Worm (Caenorhabditis elegans): ENCODE results near the gene sru-6.
A peak's percentile ranks its signal among the peaks of the same experiment; 100 is the strongest.

sru-6 gene

ce11 chrIV:9459224-9459781 lies 31.1 kb upstream of the sru-6 start, which contains the start of gene copb-2:
Gene copb-2, plus strand, starts transcription at chrIV:9459731.
- peak; percentile 52 for TF ChIP-seq tbp1 (GFP tag; optimal IDR thresholded peaks at IDR 0.05)
- TF ChIP-seq lsl-1 (GFP tag; optimal IDR thresholded peaks at IDR 0.05): peak; percentile 37
- peak; percentile 16 for TF ChIP-seq nhr-80 (tag; optimal IDR thresholded peaks at IDR 0.05)
- peak; percentile 79 for TF ChIP-seq snpc-1.1 (tag; optimal IDR thresholded peaks at IDR 0.05; ENCODE audit: insufficient read depth)
- peak; percentile 63 for TF ChIP-seq attf-5 (GFP tag; optimal IDR thresholded peaks at IDR 0.05)
- no peak for TF ChIP-seq F23B12.7 (tag; optimal IDR thresholded peaks at IDR 0.05; ENCODE audit: insufficient read depth)
- TF ChIP-seq snpc-4 (GFP tag; optimal IDR thresholded peaks at IDR 0.05): peak; percentile 13
- TF ChIP-seq snpc-4 (tag; optimal IDR thresholded peaks at IDR 0.05): peak; percentile 70 to 80 (median 75)
- no peak for TF ChIP-seq sdz-38 (tag; optimal IDR thresholded peaks at IDR 0.05)
- peak in 1 of 3 experiments; percentile 52 for TF ChIP-seq lin-35 (GFP tag; optimal IDR thresholded peaks at IDR 0.05)
- no peak for TF ChIP-seq tbx-9 (tag; optimal IDR thresholded peaks at IDR 0.05; ENCODE audit: borderline replicate concordance)
- 0 out of 2 replicates have a peak, but pooled peaks have one; percentile 21 for TF ChIP-seq hmg-20 (GFP tag; IDR thresholded peaks at IDR 0.05)
- peak; percentile 59; the same call in 1 of the 2 replicates for TF ChIP-seq pbrm-1 (GFP tag; IDR thresholded peaks at IDR 0.05)
- TF ChIP-seq hmg-1.2 (GFP tag; IDR thresholded peaks at IDR 0.05): peak; percentile 89
- peak; percentile 10 for TF ChIP-seq dpl-1 (GFP tag; optimal IDR thresholded peaks at IDR 0.05)
- TF ChIP-seq F33H1.4 (GFP tag; IDR thresholded peaks at IDR 0.05): peak; percentile 88
- TF ChIP-seq ekl-4 (GFP tag; IDR thresholded peaks at IDR 0.05): 0 out of 2 replicates have a peak, but pooled peaks have one; percentile 10
- peak; percentile 38 for TF ChIP-seq snpc-3.4 (tag; optimal IDR thresholded peaks at IDR 0.05)
- peak; percentile 90 to 94 for TF ChIP-seq let-607 (tag; optimal IDR thresholded peaks at IDR 0.05)
- TF ChIP-seq lin-40 (tag; optimal IDR thresholded peaks at IDR 0.05): no peak
- peak; percentile 38 for TF ChIP-seq ZK185.1 (tag; optimal IDR thresholded peaks at IDR 0.05; ENCODE audit: poor library complexity, severe bottlenecking)

ce11 chrIV:9464345-9464783 lies 26.1 kb upstream of the sru-6 start:
- TF ChIP-seq B0019.2 (GFP tag; conservative IDR thresholded peaks at IDR 0.05) (0 out of 2 replicates have a peak, but pooled peaks have one; percentile 16), Y53F4B.3 (GFP tag; IDR thresholded peaks at IDR 0.05) (no peak), lsl-1 (GFP tag; optimal IDR thresholded peaks at IDR 0.05) (peak; percentile 45), F37B4.10 (GFP tag; IDR thresholded peaks at IDR 0.05) (no peak), him-1 (tag; optimal IDR thresholded peaks at IDR 0.05) (peak; percentile 84), gei-17 (GFP tag; optimal IDR thresholded peaks at IDR 0.05) (no peak), unc-130 (GFP tag; optimal IDR thresholded peaks at IDR 0.05) (no peak), fkh-3 (tag; optimal IDR thresholded peaks at IDR 0.05) (no peak), T07F8.4 (tag; optimal IDR thresholded peaks at IDR 0.05) (no peak), F49E8.2 (tag; optimal IDR thresholded peaks at IDR 0.05; ENCODE audit: insufficient read depth) (peak; percentile 88), nhr-179 (tag; optimal IDR thresholded peaks at IDR 0.05) (no peak), C06A6.2 (GFP tag; conservative IDR thresholded peaks at IDR 0.05) (no peak), F39B2.1 (GFP tag; IDR thresholded peaks at IDR 0.05) (no peak), lin-26 (GFP tag; IDR thresholded peaks at IDR 0.05) (peak; percentile 67), egrh-3 (GFP tag; IDR thresholded peaks at IDR 0.05) (no peak), D2030.7 (GFP tag; IDR thresholded peaks at IDR 0.05) (peak; percentile 82), snpc-4 (GFP tag; optimal IDR thresholded peaks at IDR 0.05) (peak; percentile 91), snpc-4 (tag; optimal IDR thresholded peaks at IDR 0.05) (peak; percentile 89 to 96 (median 93)), hlh-12 (tag; optimal IDR thresholded peaks at IDR 0.05) (no peak), ztf-26 (tag; optimal IDR thresholded peaks at IDR 0.05) (no peak), bed-1 (GFP tag; IDR thresholded peaks at IDR 0.05) (no peak), Y79H2A.3 (GFP tag; conservative IDR thresholded peaks at IDR 0.05) (no peak), sptf-2 (GFP tag; optimal IDR thresholded peaks at IDR 0.05) (no peak), hrde-1 (tag; optimal IDR thresholded peaks at IDR 0.05; ENCODE audit: borderline replicate concordance) (no peak), lag-1 (GFP tag; IDR thresholded peaks at IDR 0.05) (no peak), snpc-1.1 (tag; optimal IDR thresholded peaks at IDR 0.05; ENCODE audit: insufficient read depth) (peak; percentile 95), tbp1 (GFP tag; optimal IDR thresholded peaks at IDR 0.05) (no peak), ZK185.1 (tag; optimal IDR thresholded peaks at IDR 0.05; ENCODE audit: poor library complexity, severe bottlenecking) (no peak), rec-8 (tag; optimal IDR thresholded peaks at IDR 0.05) (no peak), madf-8 (GFP tag; conservative IDR thresholded peaks at IDR 0.05) (no peak)

All from whole organism, young adult.